Worm (Caenorhabditis elegans) whole organism, young adult: ENCODE measurements around the gene pkg-2.

Experiments used
- B0019.2 ChIP-seq: fragments of 200-800 bp; sonication (Bioruptor generic); conservative IDR thresholded peaks from 2 replicates; pipeline ENCODE4 v1.3.6; 2022; ENCODE audit warnings: missing genetic modification reagents, missing genetic modification characterization, missing compliant biosample characterization
- F10E7.11 ChIP-seq: sonication (generic microtip); optimal IDR thresholded peaks from 2 replicates; lab custom pipeline; 2017; ENCODE audit warnings: mild to moderate bottlenecking, missing genetic modification characterization, moderate library complexity, missing compliant biosample characterization
- F33H1.4 ChIP-seq: fragments of 200-800 bp; sonication (Bioruptor generic); IDR thresholded peaks from 2 replicates; pipeline ENCODE4 v1.3.6; 2022; ENCODE audit warnings: missing genetic modification reagents, missing genetic modification characterization, missing compliant biosample characterization
- F39B2.1 ChIP-seq: fragments of 200-800 bp; sonication (Bioruptor generic); IDR thresholded peaks from 2 replicates; pipeline ENCODE4 v1.3.6; 2022; ENCODE audit warnings: missing genetic modification reagents, missing genetic modification characterization, missing compliant biosample characterization
- F57A8.1 ChIP-seq: fragments of 200-800 bp; sonication (Bioruptor generic); optimal IDR thresholded peaks from 2 replicates; lab custom pipeline; 2018; ENCODE audit warnings: mild to moderate bottlenecking, missing genetic modification characterization, moderate library complexity, missing compliant biosample characterization
- Y79H2A.3 ChIP-seq: fragments of 200-800 bp; sonication (Bioruptor generic); conservative IDR thresholded peaks from 2 replicates; pipeline ENCODE4 v1.3.6; 2022; ENCODE audit warnings: missing genetic modification reagents, missing genetic modification characterization, missing compliant biosample characterization
- aptf-3 ChIP-seq: fragments of 200-800 bp; sonication (Bioruptor generic); IDR thresholded peaks from 2 replicates; pipeline ENCODE4 v1.3.6; 2022; ENCODE audit warnings: missing genetic modification characterization, missing compliant biosample characterization
- attf-3 ChIP-seq: fragments of 200-800 bp; sonication (Bioruptor generic); conservative IDR thresholded peaks from 2 replicates; pipeline ENCODE4 v1.3.6; 2022; ENCODE audit warnings: missing genetic modification reagents, missing genetic modification characterization, missing compliant biosample characterization
- attf-5 ChIP-seq: fragments of 200-800 bp; sonication (Bioruptor generic); optimal IDR thresholded peaks from 2 replicates; lab custom pipeline; 2018; ENCODE audit warnings: mild to moderate bottlenecking, missing genetic modification characterization, missing compliant biosample characterization
- attf-6 ChIP-seq: fragments of 200-800 bp; sonication (Bioruptor generic); IDR thresholded peaks from 2 replicates; pipeline ENCODE4 v1.3.6; 2022; ENCODE audit warnings: missing genetic modification reagents, missing genetic modification characterization, missing compliant biosample characterization
- cebp-2 ChIP-seq: fragments of 200-800 bp; sonication (Bioruptor generic); IDR thresholded peaks from 2 replicates; pipeline ENCODE4 v1.3.6; 2022; ENCODE audit warnings: missing genetic modification characterization, missing compliant biosample characterization
- ceh-79 ChIP-seq: sonication (generic microtip); optimal IDR thresholded peaks from 2 replicates; lab custom pipeline; 2017; ENCODE audit warnings: mild to moderate bottlenecking, missing genetic modification characterization, missing compliant biosample characterization
- ceh-91 ChIP-seq: fragments of 200-800 bp; sonication (Bioruptor generic); IDR thresholded peaks from 2 replicates; pipeline ENCODE4 v1.3.6; 2022; ENCODE audit warnings: missing genetic modification reagents, missing genetic modification characterization, missing compliant biosample characterization
- die-1 ChIP-seq: sonication (generic microtip); optimal IDR thresholded peaks from 2 replicates; lab custom pipeline; 2016; ENCODE audit warnings: missing genotype, mild to moderate bottlenecking, missing genetic modification characterization, missing compliant biosample characterization
- dpff-1 ChIP-seq: sonication (generic microtip); optimal IDR thresholded peaks from 2 replicates; lab custom pipeline; 2017; ENCODE audit warnings: mild to moderate bottlenecking, missing genetic modification characterization, missing compliant biosample characterization
- efl-1 ChIP-seq: fragments of 150-350 bp; optimal IDR thresholded peaks from 2 replicates; lab custom pipeline; 2014; ENCODE audit warnings: missing biosample characterization, missing genetic modification reagents, missing genetic modification characterization
- egl-44 ChIP-seq: fragments of 200-800 bp; sonication (Bioruptor generic); IDR thresholded peaks from 2 replicates; pipeline ENCODE4 v1.3.6; 2022; ENCODE audit warnings: missing genetic modification reagents, missing genetic modification characterization, missing compliant biosample characterization
- ets-4 ChIP-seq: fragments of 200-800 bp; sonication (Bioruptor generic); optimal IDR thresholded peaks from 2 replicates; lab custom pipeline; 2018; ENCODE audit warnings: mild to moderate bottlenecking, missing genetic modification characterization, missing compliant biosample characterization
- fkh-3 ChIP-seq: sonication (generic microtip); optimal IDR thresholded peaks from 2 replicates; lab custom pipeline; 2016; ENCODE audit warnings: mild to moderate bottlenecking, missing genetic modification characterization, missing compliant biosample characterization
- hlh-26 ChIP-seq: fragments of 200-800 bp; sonication (Bioruptor generic); conservative IDR thresholded peaks from 2 replicates; pipeline ENCODE4 v1.3.6; 2022; ENCODE audit warnings: missing genetic modification reagents, missing genetic modification characterization, missing compliant biosample characterization
- hmg-20 ChIP-seq: fragments of 200-800 bp; sonication (Bioruptor generic); IDR thresholded peaks from 2 replicates; pipeline ENCODE4 v1.3.6; 2022; ENCODE audit warnings: missing genetic modification reagents, missing genetic modification characterization, missing compliant biosample characterization
- hsf-1 ChIP-seq: fragments of 200-800 bp; sonication (Bioruptor generic); IDR thresholded peaks from 2 replicates; pipeline ENCODE4 v1.3.6; 2022; ENCODE audit warnings: missing genetic modification reagents, missing genetic modification characterization, missing compliant biosample characterization
- let-526 ChIP-seq: fragments of 200-800 bp; sonication (Bioruptor generic); IDR thresholded peaks from 2 replicates; pipeline ENCODE4 v1.3.6; 2022; ENCODE audit warnings: missing genetic modification reagents, missing genetic modification characterization, missing compliant biosample characterization
- let-607 ChIP-seq, 2 experiments: fragments of 200-800 bp in 1 of 2; sonication (Bioruptor generic) in 1 of 2; sonication (generic microtip) in 1 of 2; optimal IDR thresholded peaks; 2 replicates each; lab custom pipeline; 2016 to 2018; ENCODE audit warnings: mild to moderate bottlenecking in 2 of 2, missing compliant biosample characterization in 2 of 2, missing genetic modification characterization in 2 of 2, moderate library complexity in 2 of 2, missing genotype in 1 of 2
- lin-26 ChIP-seq: fragments of 200-800 bp; sonication (Bioruptor generic); IDR thresholded peaks from 2 replicates; pipeline ENCODE4 v1.3.6; 2022; ENCODE audit warnings: missing genetic modification reagents, missing genetic modification characterization, missing compliant biosample characterization
- lin-54 ChIP-seq: fragments of 200-800 bp; sonication (Bioruptor generic); optimal IDR thresholded peaks from 2 replicates; lab custom pipeline; 2018; ENCODE audit warnings: mild to moderate bottlenecking, missing genetic modification characterization, missing compliant biosample characterization
- lir-1 ChIP-seq: fragments of 200-800 bp; sonication (Bioruptor generic); conservative IDR thresholded peaks from 2 replicates; pipeline ENCODE4 v1.3.6; 2022; ENCODE audit warnings: missing genetic modification reagents, missing genetic modification characterization, missing compliant biosample characterization
- madf-3 ChIP-seq: fragments of 200-800 bp; sonication (Bioruptor generic); IDR thresholded peaks from 2 replicates; pipeline ENCODE4 v1.3.6; 2022; ENCODE audit warnings: missing genetic modification reagents, missing genetic modification characterization, missing compliant biosample characterization
- mel-28 ChIP-seq: sonication (generic microtip); optimal IDR thresholded peaks from 2 replicates; lab custom pipeline; 2016; ENCODE audit warnings: borderline replicate concordance, mild to moderate bottlenecking, missing genetic modification characterization, missing compliant biosample characterization
- nhr-120 ChIP-seq: fragments of 200-800 bp; sonication (Bioruptor generic); IDR thresholded peaks from 2 replicates; pipeline ENCODE4 v1.3.6; 2022; ENCODE audit warnings: missing genetic modification characterization, missing compliant biosample characterization
- nhr-179 ChIP-seq: sonication (generic microtip); optimal IDR thresholded peaks from 2 replicates; lab custom pipeline; 2016; ENCODE audit warnings: mild to moderate bottlenecking, missing genetic modification characterization, missing compliant biosample characterization
- nhr-80 ChIP-seq: sonication (generic microtip); optimal IDR thresholded peaks from 2 replicates; lab custom pipeline; 2016; ENCODE audit warnings: missing genetic modification characterization, missing compliant biosample characterization
- repo-1 ChIP-seq: sonication (generic microtip); optimal IDR thresholded peaks from 2 replicates; lab custom pipeline; 2017; ENCODE audit warnings: mild to moderate bottlenecking, missing genetic modification characterization, missing compliant biosample characterization
- rpc-1 ChIP-seq, 2 experiments: fragments of 150-350 bp in 1 of 2; sonication (generic microtip) in 1 of 2; optimal IDR thresholded peaks; 2 replicates each; lab custom pipeline; 2014 to 2018; ENCODE audit warnings: missing biosample characterization in 1 of 2, missing genetic modification characterization in 1 of 2, missing genetic modification reagents in 1 of 2, missing genotype in 1 of 2
- snpc-3.4 ChIP-seq: sonication (generic microtip); optimal IDR thresholded peaks from 2 replicates; lab custom pipeline; 2017; ENCODE audit warnings: missing genetic modification characterization, mild to moderate bottlenecking, missing compliant biosample characterization, antibody characterized with exemption, moderate library complexity, missing genotype, missing genetic modification reagents
- snpc-4 ChIP-seq, 5 experiments: fragments of 150-350 bp in 1 of 5; sonication (generic microtip) in 4 of 5; optimal IDR thresholded peaks; 2 replicates each; lab custom pipeline; 2014 to 2018; ENCODE audit warnings: missing genetic modification characterization in 5 of 5, missing biosample characterization in 3 of 5, antibody characterized with exemption in 2 of 5, mild to moderate bottlenecking in 2 of 5, missing compliant biosample characterization in 2 of 5, missing genotype in 2 of 5, moderate library complexity in 2 of 5, missing genetic modification reagents in 1 of 5
- somi-1 ChIP-seq: fragments of 200-800 bp; sonication (Bioruptor generic); optimal IDR thresholded peaks from 2 replicates; lab custom pipeline; 2018; ENCODE audit warnings: mild to moderate bottlenecking, missing genetic modification characterization, missing compliant biosample characterization
- tbp1 ChIP-seq: fragments of 200-800 bp; sonication (Bioruptor generic); optimal IDR thresholded peaks from 2 replicates; lab custom pipeline; 2018; ENCODE audit warnings: mild to moderate bottlenecking, missing genetic modification characterization, missing compliant biosample characterization
- tbx-9 ChIP-seq: sonication (generic microtip); optimal IDR thresholded peaks from 2 replicates; lab custom pipeline; 2016; ENCODE audit warnings: borderline replicate concordance, missing genetic modification characterization, inconsistent platforms, missing compliant biosample characterization
- unc-130 ChIP-seq: sonication (generic microtip); optimal IDR thresholded peaks from 2 replicates; lab custom pipeline; 2016; ENCODE audit warnings: missing genetic modification reagents, missing genetic modification characterization, missing compliant biosample characterization
- unc-62 ChIP-seq: fragments of 150-350 bp; optimal IDR thresholded peaks from 2 replicates; lab custom pipeline; 2014; ENCODE audit warnings: missing biosample characterization, missing genetic modification reagents, missing genetic modification characterization
- xnd-1 ChIP-seq: sonication (generic microtip); optimal IDR thresholded peaks from 2 replicates; lab custom pipeline; 2016; ENCODE audit warnings: missing genotype, missing genetic modification reagents, missing genetic modification characterization, missing compliant biosample characterization
- zfh-2 ChIP-seq: fragments of 200-800 bp; sonication (Bioruptor generic); conservative IDR thresholded peaks from 2 replicates; pipeline ENCODE4 v1.3.6; 2022; ENCODE audit warnings: missing genetic modification reagents, missing genetic modification characterization, missing compliant biosample characterization
- zim-3 ChIP-seq: sonication (generic microtip); optimal IDR thresholded peaks from 2 replicates; lab custom pipeline; 2017; ENCODE audit warnings: mild to moderate bottlenecking, missing genetic modification characterization, moderate library complexity, missing compliant biosample characterization
- ztf-22 ChIP-seq: fragments of 200-800 bp; sonication (Bioruptor generic); optimal IDR thresholded peaks from 2 replicates; lab custom pipeline; 2018; ENCODE audit warnings: mild to moderate bottlenecking, missing genetic modification characterization, moderate library complexity, missing compliant biosample characterization
- ztf-28 ChIP-seq: fragments of 200-800 bp; sonication (Bioruptor generic); IDR thresholded peaks from 2 replicates; pipeline ENCODE4 v1.3.6; 2022; ENCODE audit warnings: missing genetic modification reagents, missing genetic modification characterization, missing compliant biosample characterization
- ztf-3 ChIP-seq: fragments of 200-800 bp; sonication (Bioruptor generic); optimal IDR thresholded peaks from 2 replicates; lab custom pipeline; 2018; ENCODE audit warnings: mild to moderate bottlenecking, missing genetic modification characterization, missing compliant biosample characterization
- ztf-6 ChIP-seq: fragments of 200-800 bp; sonication (Bioruptor generic); IDR thresholded peaks from 2 replicates; pipeline ENCODE4 v1.3.6; 2022; ENCODE audit warnings: missing genetic modification reagents, missing genetic modification characterization, missing compliant biosample characterization

pkg-2 gene

ce11 chrIV:8527598-8528012 is 6.9 kb downstream of the pkg-2 start (continued):
- TF ChIP-seq lir-1 (peak; percentile 64), attf-6 (GFP tag; lab: Robert Waterston, UW) (no peak), cebp-2 (GFP tag; lab: Robert Waterston, UW) (no peak), ztf-22 (GFP tag; lab: Kevin White, UChicago) (peak; percentile 99), aptf-3 (GFP tag; lab: Robert Waterston, UW) (no peak), ztf-28 (GFP tag; lab: Robert Waterston, UW) (no peak), snpc-4 (GFP tag; optimal IDR thresholded peaks at IDR 0.05; lab: Kevin White, UChicago) (no peak), snpc-4 (tag; optimal IDR thresholded peaks at IDR 0.05; lab: Kevin White, UChicago) (peak in 3 of 4 experiments; percentile 13 to 68 (median 59)), unc-130 (GFP tag; lab: Kevin White, UChicago) (no peak), ceh-91 (GFP tag; lab: Robert Waterston, UW) (no peak), tbp1 (GFP tag; lab: Kevin White, UChicago) (peak; percentile 68), hsf-1 (GFP tag; lab: Robert Waterston, UW) (peak; percentile 70; the same call in 1 of the 2 replicates), madf-3 (GFP tag; lab: Robert Waterston, UW) (no peak), attf-3 (GFP tag; lab: Robert Waterston, UW) (no peak), B0019.2 (GFP tag; lab: Robert Waterston, UW) (no peak), mel-28 (tag; lab: Kevin White, UChicago) (no peak), let-607 (tag; optimal IDR thresholded peaks at IDR 0.05; lab: Kevin White, UChicago) (peak; percentile 29 to 90), zim-3 (tag; lab: Kevin White, UChicago) (no peak), zfh-2 (GFP tag; lab: Robert Waterston, UW) (no peak), fkh-3 (tag; lab: Kevin White, UChicago) (no peak), efl-1 (no peak), ets-4 (peak; percentile 97), xnd-1 (no peak), somi-1 (GFP tag; lab: Kevin White, UChicago) (peak; percentile 96), egl-44 (GFP tag; lab: Robert Waterston, UW) (peak; percentile 85; the same call in 1 of the 2 replicates), repo-1 (tag; lab: Kevin White, UChicago) (peak; percentile 43), attf-5 (GFP tag; lab: Kevin White, UChicago) (peak; percentile 60), ztf-3 (GFP tag; lab: Kevin White, UChicago) (peak; percentile 61), tbx-9 (tag; lab: Kevin White, UChicago) (no peak), hlh-26 (GFP tag; lab: Robert Waterston, UW) (no peak), nhr-80 (tag; lab: Kevin White, UChicago) (peak; percentile 99), unc-62 (GFP tag; lab: Kevin White, UChicago) (peak; percentile 57), F33H1.4 (no peak), nhr-179 (tag; lab: Kevin White, UChicago) (no peak), die-1 (tag; lab: Kevin White, UChicago) (peak; percentile 55), Y79H2A.3 (GFP tag; lab: Robert Waterston, UW) (0 out of 2 replicates have a peak, but pooled peaks have one; percentile 62), lin-26 (GFP tag; lab: Robert Waterston, UW) (0 out of 2 replicates have a peak, but pooled peaks have one; percentile 17), ceh-79 (no peak), lin-54 (GFP tag; lab: Kevin White, UChicago) (peak; percentile 16), F39B2.1 (GFP tag; lab: Robert Waterston, UW) (no peak), F10E7.11 (tag; lab: Kevin White, UChicago) (no peak), ztf-6 (GFP tag; lab: Robert Waterston, UW) (no peak), let-526 (0 out of 2 replicates have a peak, but pooled peaks have one; percentile 58), snpc-3.4 (tag; lab: Kevin White, UChicago) (no peak), nhr-120 (no peak), F57A8.1 (GFP tag; lab: Kevin White, UChicago) (no peak), hmg-20 (no peak), dpff-1 (tag; lab: Kevin White, UChicago) (no peak), rpc-1 (optimal IDR thresholded peaks at IDR 0.05; lab: Kevin White, UChicago) (no peak), rpc-1 (tag; optimal IDR thresholded peaks at IDR 0.05; lab: Kevin White, UChicago) (no peak)
